Worm (Caenorhabditis elegans) whole organism, L2 larva: ENCODE results near the gene mnp-1.

ENCODE experiments used
- C34F6.9 ChIP-seq: fragments of 150-350 bp; optimal IDR thresholded peaks from 2 replicates; lab custom pipeline; 2014; ENCODE audit warnings: missing biosample characterization, missing genetic modification characterization
- F13H6.1 ChIP-seq: sonication (generic microtip); optimal IDR thresholded peaks from 2 replicates; lab custom pipeline; 2016; ENCODE audit warnings: missing genetic modification characterization, missing compliant biosample characterization
- ZK546.5 ChIP-seq: sonication (generic microtip); optimal IDR thresholded peaks from 2 replicates; lab custom pipeline; 2017; ENCODE audit warnings: missing biosample characterization, missing genetic modification characterization
- alr-1 ChIP-seq: fragments of 150-350 bp; optimal IDR thresholded peaks from 2 replicates; lab custom pipeline; 2014; ENCODE audit warnings: missing biosample characterization, missing genetic modification characterization
- ama-1 ChIP-seq: fragments of 150-350 bp; optimal IDR thresholded peaks from 2 replicates; lab custom pipeline; 2018; ENCODE audit warnings: inconsistent platforms
- blmp-1 ChIP-seq: sonication (generic microtip); optimal IDR thresholded peaks from 2 replicates; lab custom pipeline; 2017; ENCODE audit warnings: missing genetic modification characterization, mild to moderate bottlenecking, missing compliant biosample characterization, antibody characterized with exemption, moderate library complexity; ENCODE audit not compliant: insufficient read depth
- ceh-16 ChIP-seq: fragments of 150-350 bp; optimal IDR thresholded peaks from 2 replicates; lab custom pipeline; 2014; ENCODE audit warnings: missing biosample characterization, missing genetic modification characterization
- ceh-82 ChIP-seq: fragments of 150-350 bp; optimal IDR thresholded peaks from 2 replicates; lab custom pipeline; 2014; ENCODE audit warnings: missing biosample characterization, missing genetic modification characterization
- crh-2 ChIP-seq: sonication (generic microtip); optimal IDR thresholded peaks from 2 replicates; lab custom pipeline; 2017; ENCODE audit warnings: missing biosample characterization, missing genetic modification characterization
- elt-1 ChIP-seq: fragments of 150-350 bp; optimal IDR thresholded peaks from 2 replicates; lab custom pipeline; 2014; ENCODE audit warnings: missing biosample characterization, missing genetic modification characterization
- elt-3 ChIP-seq: sonication (generic microtip); optimal IDR thresholded peaks from 2 replicates; lab custom pipeline; 2017; ENCODE audit warnings: missing biosample characterization, missing genetic modification characterization
- fos-1 ChIP-seq: fragments of 150-350 bp; optimal IDR thresholded peaks from 2 replicates; lab custom pipeline; 2014; ENCODE audit warnings: missing biosample characterization, missing genetic modification characterization
- gmeb-1 ChIP-seq: fragments of 150-350 bp; optimal IDR thresholded peaks from 2 replicates; lab custom pipeline; 2014; ENCODE audit warnings: missing biosample characterization, missing genetic modification characterization
- lin-13 ChIP-seq: fragments of 150-350 bp; optimal IDR thresholded peaks from 2 replicates; lab custom pipeline; 2014; ENCODE audit warnings: missing biosample characterization, missing genetic modification reagents, missing genetic modification characterization
- lin-39 ChIP-seq: fragments of 150-350 bp; optimal IDR thresholded peaks from 2 replicates; lab custom pipeline; 2014; ENCODE audit warnings: missing biosample characterization, missing genetic modification reagents, missing genetic modification characterization
- lsy-2 ChIP-seq, 2 experiments: fragments of 150-350 bp in 1 of 2; sonication (generic microtip) in 1 of 2; optimal IDR thresholded peaks; 2 replicates each; lab custom pipeline; 2014 to 2017; ENCODE audit warnings: missing biosample characterization in 2 of 2, missing genetic modification characterization in 2 of 2
- mbf-1 ChIP-seq: sonication (generic microtip); optimal IDR thresholded peaks from 2 replicates; lab custom pipeline; 2017; ENCODE audit warnings: missing biosample characterization, missing genetic modification characterization
- mdl-1 ChIP-seq, 2 experiments: fragments of 150-350 bp in 1 of 2; sonication (generic microtip) in 1 of 2; optimal IDR thresholded peaks; 2 replicates each; lab custom pipeline; 2017; ENCODE audit warnings: missing biosample characterization in 2 of 2, missing genetic modification characterization in 2 of 2
- nhr-10 ChIP-seq: sonication (generic microtip); optimal IDR thresholded peaks from 2 replicates; lab custom pipeline; 2017; ENCODE audit warnings: missing biosample characterization, missing genetic modification characterization
- nhr-11 ChIP-seq: fragments of 150-350 bp; optimal IDR thresholded peaks from 2 replicates; lab custom pipeline; 2014; ENCODE audit warnings: missing biosample characterization, missing genetic modification characterization
- nhr-12 ChIP-seq: fragments of 150-350 bp; optimal IDR thresholded peaks from 2 replicates; lab custom pipeline; 2014; ENCODE audit warnings: missing biosample characterization, missing genetic modification characterization
- nhr-129 ChIP-seq: fragments of 150-350 bp; optimal IDR thresholded peaks from 2 replicates; lab custom pipeline; 2014; ENCODE audit warnings: missing biosample characterization, missing genetic modification characterization
- nhr-21 ChIP-seq: fragments of 150-350 bp; optimal IDR thresholded peaks from 2 replicates; lab custom pipeline; 2014; ENCODE audit warnings: missing biosample characterization, missing genetic modification characterization
- nhr-23 ChIP-seq: fragments of 150-350 bp; optimal IDR thresholded peaks from 2 replicates; lab custom pipeline; 2014; ENCODE audit warnings: missing biosample characterization, missing genetic modification reagents, missing genetic modification characterization
- nhr-237 ChIP-seq: fragments of 150-350 bp; optimal IDR thresholded peaks from 2 replicates; lab custom pipeline; 2014; ENCODE audit warnings: missing biosample characterization, missing genetic modification characterization
- nhr-25 ChIP-seq: fragments of 150-350 bp; sonication (generic microtip); optimal IDR thresholded peaks from 3 replicates; lab custom pipeline; 2014; ENCODE audit warnings: missing biosample characterization, missing genetic modification characterization
- nhr-77 ChIP-seq: fragments of 150-350 bp; optimal IDR thresholded peaks from 2 replicates; lab custom pipeline; 2014; ENCODE audit warnings: missing biosample characterization, missing genetic modification characterization
- peb-1 ChIP-seq: fragments of 150-350 bp; optimal IDR thresholded peaks from 2 replicates; lab custom pipeline; 2014; ENCODE audit warnings: missing biosample characterization, missing genetic modification characterization
- skn-1 ChIP-seq: sonication (generic microtip); optimal IDR thresholded peaks from 2 replicates; lab custom pipeline; 2017; ENCODE audit warnings: missing biosample characterization, missing genetic modification characterization
- sma-3 ChIP-seq: sonication (generic microtip); optimal IDR thresholded peaks from 2 replicates; lab custom pipeline; 2016; ENCODE audit warnings: missing genetic modification reagents, missing genetic modification characterization, missing compliant biosample characterization
- sma-9 ChIP-seq, 2 experiments: fragments of 150-350 bp in 1 of 2; sonication (generic microtip) in 1 of 2; optimal IDR thresholded peaks; 2 replicates each; lab custom pipeline; 2014 to 2016; ENCODE audit warnings: missing genetic modification characterization in 2 of 2, mild to moderate bottlenecking in 1 of 2, missing biosample characterization in 1 of 2, missing compliant biosample characterization in 1 of 2, missing genetic modification reagents in 1 of 2, moderate library complexity in 1 of 2
- snpc-4 ChIP-seq: fragments of 150-350 bp; optimal IDR thresholded peaks from 2 replicates; lab custom pipeline; 2014; ENCODE audit warnings: missing biosample characterization, missing genetic modification characterization
- unc-55 ChIP-seq: fragments of 150-350 bp; sonication (generic microtip); optimal IDR thresholded peaks from 3 replicates; lab custom pipeline; 2014; ENCODE audit warnings: missing biosample characterization, missing genetic modification reagents, missing genetic modification characterization
- unc-62 ChIP-seq: fragments of 150-350 bp; optimal IDR thresholded peaks from 2 replicates; lab custom pipeline; 2014; ENCODE audit warnings: missing biosample characterization, missing genetic modification reagents, missing genetic modification characterization
- zag-1 ChIP-seq: fragments of 150-350 bp; optimal IDR thresholded peaks from 2 replicates; lab custom pipeline; 2014; ENCODE audit warnings: missing biosample characterization, missing genetic modification characterization
- ztf-1 ChIP-seq: fragments of 200-800 bp; sonication (Bioruptor generic); conservative IDR thresholded peaks from 2 replicates; pipeline ENCODE4 v1.3.6; 2022; ENCODE audit warnings: missing genetic modification characterization, missing compliant biosample characterization
- ztf-4 ChIP-seq: fragments of 150-350 bp; optimal IDR thresholded peaks from 2 replicates; lab custom pipeline; 2014; ENCODE audit warnings: missing biosample characterization, missing genetic modification characterization

The mnp-1 gene

ce11 chrIII:4367649-4368048 is 11.3 kb downstream of the mnp-1 start, which contains the start of gene ckb-2:
TSS of gene ckb-2 (plus strand) at chrIII:4367949.
- no peak for TF ChIP-seq nhr-11
- TF ChIP-seq nhr-21 (tag; lab: Kevin White, UChicago) = no peak
- no peak for TF ChIP-seq blmp-1 (tag; lab: Kevin White, UChicago)
- no peak for TF ChIP-seq crh-2
- no peak for TF ChIP-seq lsy-2 (tag; optimal IDR thresholded peaks at IDR 0.05; lab: Kevin White, UChicago)
- no peak for TF ChIP-seq alr-1 (tag; lab: Kevin White, UChicago)
- TF ChIP-seq elt-1 (tag; lab: Kevin White, UChicago) = no peak
- no peak for TF ChIP-seq fos-1 (tag; lab: Kevin White, UChicago)
- no peak for TF ChIP-seq peb-1 (tag; lab: Kevin White, UChicago)
- TF ChIP-seq ztf-4 (tag; lab: Kevin White, UChicago) = no peak
- no peak for TF ChIP-seq C34F6.9 (tag; lab: Kevin White, UChicago)
- no peak for TF ChIP-seq nhr-23 (tag; lab: Kevin White, UChicago)
- no peak for TF ChIP-seq nhr-25 (tag; lab: Kevin White, UChicago)
- TF ChIP-seq ceh-82 (tag; lab: Kevin White, UChicago) = no peak

ce11 chrIII:4369381-4369809 is 13.0 kb downstream of the mnp-1 start:
- TF ChIP-seq C34F6.9 (tag; lab: Kevin White, UChicago) = peak; percentile 15
- TF ChIP-seq unc-55 (GFP tag; lab: Kevin White, UChicago) = peak; percentile 14
- peak; percentile 63 for TF ChIP-seq nhr-129
- peak; percentile 64 for TF ChIP-seq fos-1 (tag; lab: Kevin White, UChicago)
- peak; percentile 43 for TF ChIP-seq crh-2
- peak; percentile 39 for TF ChIP-seq nhr-21 (tag; lab: Kevin White, UChicago)
- TF ChIP-seq sma-3 (GFP tag; lab: Kevin White, UChicago) = peak; percentile 45
- TF ChIP-seq F13H6.1 (tag; lab: Kevin White, UChicago) = peak; percentile 30
- TF ChIP-seq, all 48 proteins: peak for 8; not testable (repeated sequence) for 40

- TF ChIP-seq nhr-10 (tag; lab: Kevin White, UChicago) = no peak
- TF ChIP-seq, all 48 proteins: peak for 0
Observed at ce11 chrIII:4370585-4370984, 14.2 kb downstream of the mnp-1 start, which contains the start of gene ckb-3. TSS of gene ckb-3 (plus strand) at chrIII:4370885.

- TF ChIP-seq lin-13 (GFP tag; lab: Kevin White, UChicago) (no peak), ama-1 (lab: Kevin White, UChicago) (no peak), elt-3 (tag; lab: Kevin White, UChicago) (no peak), crh-2 (no peak), unc-62 (GFP tag; lab: Kevin White, UChicago) (no peak), C34F6.9 (tag; lab: Kevin White, UChicago) (no peak), elt-1 (tag; lab: Kevin White, UChicago) (no peak), nhr-129 (no peak), peb-1 (tag; lab: Kevin White, UChicago) (no peak), zag-1 (tag; lab: Kevin White, UChicago) (no peak), gmeb-1 (tag; lab: Kevin White, UChicago) (no peak), skn-1 (tag; lab: Kevin White, UChicago) (no peak), nhr-12 (tag; lab: Kevin White, UChicago) (no peak), lsy-2 (tag; optimal IDR thresholded peaks at IDR 0.05; lab: Kevin White, UChicago) (no peak)
Observed at ce11 chrIII:4372894-4373293, 16.5 kb downstream of the mnp-1 start.

ce11 chrIII:4374854-4375253 is 18.5 kb downstream of the mnp-1 start, which contains the start of gene pals-26:
TSS of gene pals-26 (plus strand) at chrIII:4375154.
- TF ChIP-seq lin-39 = no peak
- no peak for TF ChIP-seq unc-62 (GFP tag; lab: Kevin White, UChicago)
- TF ChIP-seq nhr-237 (tag; lab: Kevin White, UChicago) = no peak
- TF ChIP-seq mdl-1 (tag; optimal IDR thresholded peaks at IDR 0.05; lab: Kevin White, UChicago) = no peak
- no peak for TF ChIP-seq nhr-25 (tag; lab: Kevin White, UChicago)
- no peak for TF ChIP-seq nhr-77
- TF ChIP-seq nhr-12 (tag; lab: Kevin White, UChicago) = no peak
- no peak for TF ChIP-seq snpc-4 (tag; lab: Kevin White, UChicago)
- TF ChIP-seq ceh-16 (tag; lab: Kevin White, UChicago) = no peak
- TF ChIP-seq ztf-1 (GFP tag; lab: Robert Waterston, UW) = no peak
- TF ChIP-seq nhr-10 (tag; lab: Kevin White, UChicago) = no peak
- no peak for TF ChIP-seq sma-9 (GFP tag; optimal IDR thresholded peaks at IDR 0.05; lab: Kevin White, UChicago)
- TF ChIP-seq sma-9 (tag; optimal IDR thresholded peaks at IDR 0.05; lab: Kevin White, UChicago) = no peak
- TF ChIP-seq sma-3 (GFP tag; lab: Kevin White, UChicago) = no peak
- TF ChIP-seq mbf-1 (tag; lab: Kevin White, UChicago) = no peak
- TF ChIP-seq ZK546.5 (tag; lab: Kevin White, UChicago) = no peak
- no peak for TF ChIP-seq nhr-11
- TF ChIP-seq nhr-23 (tag; lab: Kevin White, UChicago) = no peak
- no peak for TF ChIP-seq elt-1 (tag; lab: Kevin White, UChicago)
